Fruit fly (Drosophila melanogaster) whole organism, adult: ENCODE results near the gene CG16815.

Source experiments
- CG11617 ChIP-seq: fragments of 200-800 bp; sonication (Bioruptor generic); optimal IDR thresholded peaks from 2 replicates; lab custom pipeline; 2017; ENCODE audit warnings: mild to moderate bottlenecking, missing biosample characterization, missing genetic modification reagents, missing genetic modification characterization
- CG12768 ChIP-seq: fragments of 200-800 bp; sonication (Bioruptor generic); optimal IDR thresholded peaks from 2 replicates; lab custom pipeline; 2017; ENCODE audit warnings: missing biosample characterization, missing genetic modification characterization, mild to moderate bottlenecking, moderate library complexity, missing genetic modification reagents
- CG14711 ChIP-seq: fragments of 200-800 bp; sonication (Bioruptor generic); optimal IDR thresholded peaks from 2 replicates; lab custom pipeline; 2018; ENCODE audit warnings: missing biosample characterization, mild to moderate bottlenecking, missing genetic modification characterization, moderate library complexity
- CG1620 ChIP-seq: fragments of 200-800 bp; sonication (Bioruptor generic); optimal IDR thresholded peaks from 2 replicates; lab custom pipeline; 2016; ENCODE audit warnings: missing biosample characterization, missing genetic modification characterization
- CG33017 ChIP-seq: fragments of 200-800 bp; sonication (Bioruptor generic); optimal IDR thresholded peaks from 2 replicates; lab custom pipeline; 2018; ENCODE audit warnings: missing biosample characterization, mild to moderate bottlenecking, missing genetic modification characterization, moderate library complexity
- CG5204 ChIP-seq: fragments of 200-800 bp; sonication (Bioruptor generic); optimal IDR thresholded peaks from 2 replicates; lab custom pipeline; 2016; ENCODE audit warnings: missing biosample characterization, missing genetic modification characterization
- CG7045 ChIP-seq: fragments of 200-800 bp; sonication (Bioruptor generic); optimal IDR thresholded peaks from 2 replicates; lab custom pipeline; 2017; ENCODE audit warnings: missing biosample characterization, mild to moderate bottlenecking, missing genetic modification characterization
- CG7101 ChIP-seq: fragments of 200-800 bp; sonication (Bioruptor generic); optimal IDR thresholded peaks from 2 replicates; lab custom pipeline; 2018; ENCODE audit warnings: missing biosample characterization, mild to moderate bottlenecking, missing genetic modification characterization, moderate library complexity
- Clk ChIP-seq: fragments of 200-800 bp; sonication (Bioruptor generic); optimal IDR thresholded peaks from 2 replicates; lab custom pipeline; 2017; ENCODE audit warnings: missing biosample characterization, missing genetic modification characterization
- Crg-1 ChIP-seq: fragments of 200-800 bp; sonication (Bioruptor generic); optimal IDR thresholded peaks from 2 replicates; lab custom pipeline; 2016; ENCODE audit warnings: missing biosample characterization, missing genetic modification characterization
- Hr96 ChIP-seq: fragments of 200-800 bp; sonication (Bioruptor generic); optimal IDR thresholded peaks from 2 replicates; lab custom pipeline; 2016; ENCODE audit warnings: missing biosample characterization, missing genetic modification characterization
- Mnt ChIP-seq: fragments of 200-800 bp; sonication (Bioruptor generic); optimal IDR thresholded peaks from 2 replicates; lab custom pipeline; 2016; ENCODE audit warnings: missing biosample characterization, mild to moderate bottlenecking, missing genetic modification characterization
- bab1 ChIP-seq: fragments of 200-800 bp; sonication (Bioruptor generic); optimal IDR thresholded peaks from 3 replicates; lab custom pipeline; 2019; ENCODE audit warnings: missing biosample characterization, mild to moderate bottlenecking, missing genetic modification characterization, moderate library complexity
- cic ChIP-seq: fragments of 200-800 bp; sonication (Bioruptor generic); optimal IDR thresholded peaks from 2 replicates; lab custom pipeline; 2017; ENCODE audit warnings: missing biosample characterization, mild to moderate bottlenecking, missing genetic modification characterization, moderate library complexity
- cnc ChIP-seq, 2 experiments: fragments of >200 bp; optimal IDR thresholded peaks; 2 replicates each; lab custom pipeline; 2017
- kay ChIP-seq: fragments of 200-800 bp; sonication (Bioruptor generic); peaks from one replicate; lab custom pipeline; 2016; ENCODE audit warnings: missing biosample characterization, missing genetic modification characterization, borderline replicate concordance
- ovo ChIP-seq: fragments of 200-800 bp; sonication (Bioruptor generic); optimal IDR thresholded peaks from 2 replicates; lab custom pipeline; 2016; ENCODE audit warnings: missing biosample characterization, missing genetic modification characterization
- pad ChIP-seq: fragments of 200-800 bp; sonication (Bioruptor generic); optimal IDR thresholded peaks from 3 replicates; lab custom pipeline; 2017; ENCODE audit warnings: missing biosample characterization, missing genetic modification characterization, mild to moderate bottlenecking, moderate library complexity, missing genetic modification reagents
- tj ChIP-seq: fragments of 200-800 bp; sonication (Bioruptor generic); optimal IDR thresholded peaks from 3 replicates; lab custom pipeline; 2017; ENCODE audit warnings: missing biosample characterization, mild to moderate bottlenecking, missing genetic modification characterization, moderate library complexity
- toe ChIP-seq: fragments of 200-800 bp; sonication (Bioruptor generic); optimal IDR thresholded peaks from 2 replicates; lab custom pipeline; 2016; ENCODE audit warnings: missing biosample characterization, missing genetic modification characterization

Gene CG16815

dm6 chr2L:13191894-13192293 lies 37.7 kb upstream of the CG16815 start, which contains the start of the genes CG16974 and Edem2:
CG16974 (minus strand) TSS chr2L:13191979.
Edem2 (plus strand) TSS chr2L:13192201.
- TF ChIP-seq cnc (optimal IDR thresholded peaks at IDR 0.05; lab: Kevin White, UChicago) (no peak), CG1620 (GFP tag; lab: Kevin White, UChicago) (peak; percentile 79), CG7045 (GFP tag; lab: Kevin White, UChicago) (peak; percentile 77), CG14711 (tag; lab: Kevin White, UChicago) (peak; percentile 81), toe (GFP tag; lab: Kevin White, UChicago) (no peak), Hr96 (GFP tag; lab: Kevin White, UChicago) (no peak), ovo (GFP tag; lab: Kevin White, UChicago) (peak; percentile 68), CG5204 (GFP tag; lab: Kevin White, UChicago) (no peak), CG7101 (tag; lab: Kevin White, UChicago) (peak; percentile 88), Clk (GFP tag; lab: Kevin White, UChicago) (peak; percentile 11), pad (GFP tag; lab: Kevin White, UChicago) (peak; percentile 67), CG33017 (tag; lab: Kevin White, UChicago) (peak; percentile 77), kay (GFP tag; lab: Kevin White, UChicago) (no peak), bab1 (GFP tag; lab: Kevin White, UChicago) (peak; percentile 86), Mnt (GFP tag; lab: Kevin White, UChicago) (peak; percentile 75), Crg-1 (peak; percentile 65), cic (GFP tag; lab: Kevin White, UChicago) (peak; percentile 66), tj (GFP tag; lab: Kevin White, UChicago) (peak; percentile 48), CG12768 (GFP tag; lab: Kevin White, UChicago) (peak; percentile 59), CG11617 (GFP tag; lab: Kevin White, UChicago) (peak; percentile 72)

- TF ChIP-seq bab1 (GFP tag; lab: Kevin White, UChicago): no peak
- TF ChIP-seq toe (GFP tag; lab: Kevin White, UChicago): no peak
- TF ChIP-seq tj (GFP tag; lab: Kevin White, UChicago): no peak
- TF ChIP-seq Mnt (GFP tag; lab: Kevin White, UChicago): no peak
- TF ChIP-seq Clk (GFP tag; lab: Kevin White, UChicago): no peak
These were observed 33.8 kb upstream of the CG16815 start for dm6 chr2L:13195822-13196221.

dm6 chr2L:13202960-13203436 lies 26.6 kb upstream of the CG16815 start, which contains the start of gene CG16972:
CG16972 (minus strand) TSS chr2L:13203295.
- TF ChIP-seq CG12768 (GFP tag; lab: Kevin White, UChicago) (no peak), tj (GFP tag; lab: Kevin White, UChicago) (no peak), ovo (GFP tag; lab: Kevin White, UChicago) (peak; percentile 33), Crg-1 (no peak), CG5204 (GFP tag; lab: Kevin White, UChicago) (no peak), Hr96 (GFP tag; lab: Kevin White, UChicago) (no peak), CG33017 (tag; lab: Kevin White, UChicago) (no peak), CG7101 (tag; lab: Kevin White, UChicago) (no peak), CG1620 (GFP tag; lab: Kevin White, UChicago) (no peak), kay (GFP tag; lab: Kevin White, UChicago) (no peak), CG7045 (GFP tag; lab: Kevin White, UChicago) (peak; percentile 35), cnc (optimal IDR thresholded peaks at IDR 0.05; lab: Kevin White, UChicago) (no peak), Mnt (GFP tag; lab: Kevin White, UChicago) (no peak), CG14711 (tag; lab: Kevin White, UChicago) (peak; percentile 67), cic (GFP tag; lab: Kevin White, UChicago) (no peak), bab1 (GFP tag; lab: Kevin White, UChicago) (peak; percentile 41), Clk (GFP tag; lab: Kevin White, UChicago) (peak; percentile 0), toe (GFP tag; lab: Kevin White, UChicago) (no peak), pad (GFP tag; lab: Kevin White, UChicago) (no peak), CG11617 (GFP tag; lab: Kevin White, UChicago) (peak; percentile 55)

- TF ChIP-seq pad (GFP tag; lab: Kevin White, UChicago) (no peak), bab1 (GFP tag; lab: Kevin White, UChicago) (peak; percentile 12), cnc (optimal IDR thresholded peaks at IDR 0.05; lab: Kevin White, UChicago) (no peak), CG33017 (tag; lab: Kevin White, UChicago) (peak; percentile 74), cic (GFP tag; lab: Kevin White, UChicago) (peak; percentile 93), Mnt (GFP tag; lab: Kevin White, UChicago) (peak; percentile 93), toe (GFP tag; lab: Kevin White, UChicago) (no peak), CG5204 (GFP tag; lab: Kevin White, UChicago) (no peak), Clk (GFP tag; lab: Kevin White, UChicago) (no peak), Crg-1 (peak; percentile 35), Hr96 (GFP tag; lab: Kevin White, UChicago) (no peak), CG1620 (GFP tag; lab: Kevin White, UChicago) (peak; percentile 37), CG7101 (tag; lab: Kevin White, UChicago) (peak; percentile 81), CG11617 (GFP tag; lab: Kevin White, UChicago) (peak; percentile 37), CG14711 (tag; lab: Kevin White, UChicago) (no peak), kay (GFP tag; lab: Kevin White, UChicago) (no peak), CG7045 (GFP tag; lab: Kevin White, UChicago) (no peak), CG12768 (GFP tag; lab: Kevin White, UChicago) (peak; percentile 43), tj (GFP tag; lab: Kevin White, UChicago) (peak; percentile 44)
These were observed 26.0 kb upstream of the CG16815 start, which contains the start of gene Pect for dm6 chr2L:13203437-13204137. Pect (plus strand) TSS chr2L:13203762.
